Fruit fly (Drosophila melanogaster): Measurements from ENCODE around the gene Reck.

DNA sequence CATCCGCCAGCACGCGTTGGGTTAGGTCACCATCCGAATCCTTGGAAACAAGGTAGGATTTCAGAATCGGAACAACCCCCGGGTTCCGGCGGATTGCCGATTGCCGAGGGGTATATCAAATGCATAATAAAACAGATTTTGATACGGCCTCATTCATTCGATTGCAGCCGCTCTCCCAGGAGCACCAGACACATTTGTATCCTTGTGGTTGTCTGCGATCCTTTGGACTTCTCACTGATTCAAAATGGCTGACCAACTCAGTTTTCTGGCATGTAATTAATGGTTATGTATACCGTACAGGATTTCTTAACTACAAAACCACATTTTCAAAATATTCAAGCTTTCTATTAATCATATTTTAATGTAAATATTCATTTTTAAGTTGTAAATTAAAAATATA, 33.7 kb upstream of the Reck start:
- TF ChIP-seq cyc (GFP tag; optimal IDR thresholded peaks at IDR 0.05) (no peak), OdsH (GFP tag; optimal IDR thresholded peaks at IDR 0.05) (no peak), ss (GFP tag; optimal IDR thresholded peaks at IDR 0.05) (no peak), fd59A (GFP tag; optimal IDR thresholded peaks at IDR 0.05) (no peak), net (GFP tag; optimal IDR thresholded peaks at IDR 0.05) (no peak), CG10631 (GFP tag; optimal IDR thresholded peaks at IDR 0.05) (no peak), CG6276 (GFP tag; optimal IDR thresholded peaks at IDR 0.05) (no peak), salr (GFP tag; optimal IDR thresholded peaks at IDR 0.05) (no peak), CG6854 (GFP tag; optimal IDR thresholded peaks at IDR 0.05) (no peak)

Measured in whole organism, prepupa.